Worm (Caenorhabditis elegans) whole organism, mixed stage, embryonic: ENCODE results near the gene swsn-1.

Source experiments
- lin-13 ChIP-seq: fragments of 150-350 bp; optimal IDR thresholded peaks from 2 replicates; lab custom pipeline; 2014; ENCODE audit warnings: missing biosample characterization, missing genetic modification characterization
- lin-32 ChIP-seq: fragments of 200-800 bp; sonication (Bioruptor generic); optimal IDR thresholded peaks from 2 replicates; lab custom pipeline; 2018; ENCODE audit warnings: mild to moderate bottlenecking, missing genetic modification characterization, missing compliant biosample characterization
- mls-2 ChIP-seq: sonication (generic microtip); optimal IDR thresholded peaks from 2 replicates; lab custom pipeline; 2016; ENCODE audit warnings: mild to moderate bottlenecking, missing genetic modification characterization, moderate library complexity, missing compliant biosample characterization
- nhr-12 ChIP-seq: fragments of 150-350 bp; optimal IDR thresholded peaks from 2 replicates; lab custom pipeline; 2014; ENCODE audit warnings: missing biosample characterization, missing genetic modification characterization
- nhr-28 ChIP-seq: fragments of 150-350 bp; optimal IDR thresholded peaks from 2 replicates; lab custom pipeline; 2014; ENCODE audit warnings: missing biosample characterization, missing genetic modification characterization
- nhr-76 ChIP-seq: sonication (generic microtip); optimal IDR thresholded peaks from 2 replicates; lab custom pipeline; 2017; ENCODE audit warnings: missing biosample characterization, missing genetic modification characterization
- snpc-4 ChIP-seq: fragments of 150-350 bp; optimal IDR thresholded peaks from 2 replicates; lab custom pipeline; 2014; ENCODE audit warnings: missing biosample characterization, missing genetic modification characterization
- unc-39 ChIP-seq: fragments of 150-350 bp; optimal IDR thresholded peaks from 2 replicates; lab custom pipeline; 2014; ENCODE audit warnings: missing biosample characterization, missing genetic modification characterization
- unc-62 ChIP-seq: fragments of 150-350 bp; optimal IDR thresholded peaks from 2 replicates; lab custom pipeline; 2014; ENCODE audit warnings: missing biosample characterization, missing genetic modification reagents, missing genetic modification characterization
- ztf-11 ChIP-seq: fragments of 150-350 bp; optimal IDR thresholded peaks from 2 replicates; lab custom pipeline; 2014; ENCODE audit warnings: missing biosample characterization, missing genetic modification characterization

- TF ChIP-seq unc-39: no peak
- TF ChIP-seq snpc-4 (tag; lab: Kevin White, UChicago): no peak
- TF ChIP-seq lin-13: no peak
- no peak for TF ChIP-seq nhr-28 (tag; lab: Kevin White, UChicago)
- TF ChIP-seq unc-62 (GFP tag; lab: Kevin White, UChicago): no peak
- no peak for TF ChIP-seq mls-2
- no peak for TF ChIP-seq nhr-76 (tag; lab: Kevin White, UChicago)
- no peak for TF ChIP-seq nhr-12 (tag; lab: Kevin White, UChicago)
- no peak for TF ChIP-seq lin-32 (GFP tag; lab: Kevin White, UChicago)
- no peak for TF ChIP-seq ztf-11 (tag; lab: Kevin White, UChicago)
Measured at ce11 chrV:20237429-20237828, 11.9 kb downstream of the swsn-1 start, which contains the start of gene sld-5.
